Worm (Caenorhabditis elegans) whole organism, L4 larva: Measurements from ENCODE around the gene T27A8.7.

Source experiments
- D1046.2 ChIP-seq: fragments of 200-800 bp; sonication (Bioruptor generic); IDR thresholded peaks from 2 replicates; pipeline ENCODE4 v1.3.6; 2022; ENCODE audit warnings: missing genetic modification characterization, missing compliant biosample characterization
- aha-1 ChIP-seq: fragments of 150-350 bp; peaks from one replicate; lab custom pipeline; 2014; ENCODE audit warnings: missing biosample characterization, missing genetic modification characterization
- arid-1 ChIP-seq: fragments of 200-800 bp; sonication (Bioruptor generic); conservative IDR thresholded peaks from 2 replicates; pipeline ENCODE4 v1.3.6; 2022; ENCODE audit warnings: missing genetic modification reagents, missing genetic modification characterization, missing compliant biosample characterization
- ceh-32 ChIP-seq: sonication (generic microtip); optimal IDR thresholded peaks from 2 replicates; lab custom pipeline; 2016; ENCODE audit warnings: mild to moderate bottlenecking, missing genetic modification characterization, missing compliant biosample characterization; ENCODE audit not compliant: poor library complexity
- ceh-62 ChIP-seq: sonication (generic microtip); optimal IDR thresholded peaks from 2 replicates; lab custom pipeline; 2017; ENCODE audit warnings: missing biosample characterization, missing genetic modification characterization
- cey-2 ChIP-seq: sonication (generic microtip); optimal IDR thresholded peaks from 3 replicates; lab custom pipeline; 2017; ENCODE audit warnings: missing genetic modification characterization, mild to moderate bottlenecking, missing compliant biosample characterization, antibody characterized with exemption, borderline replicate concordance; ENCODE audit not compliant: insufficient read depth
- daf-12 ChIP-seq: fragments of 150-350 bp; optimal IDR thresholded peaks from 2 replicates; lab custom pipeline; 2014; ENCODE audit warnings: missing biosample characterization, missing genetic modification reagents, missing genetic modification characterization
- daf-16 ChIP-seq, 3 experiments: sonication (generic microtip); optimal IDR thresholded peaks; 2 replicates each; lab custom pipeline; 2016 to 2017; ENCODE audit warnings: missing genetic modification characterization in 3 of 3, missing genetic modification reagents in 3 of 3, mild to moderate bottlenecking in 2 of 3, missing compliant biosample characterization in 2 of 3, missing biosample characterization in 1 of 3, moderate library complexity in 1 of 3
- daf-19 ChIP-seq: fragments of 200-800 bp; sonication (Bioruptor generic); conservative IDR thresholded peaks from 2 replicates; pipeline ENCODE4 v1.3.6; 2022; ENCODE audit warnings: missing genetic modification characterization, missing compliant biosample characterization
- daf-8 ChIP-seq: fragments of 200-800 bp; sonication (Bioruptor generic); IDR thresholded peaks from 2 replicates; pipeline ENCODE4 v1.3.6; 2022; ENCODE audit warnings: missing genetic modification characterization, missing compliant biosample characterization
- dmd-9 ChIP-seq: fragments of 200-800 bp; sonication (Bioruptor generic); IDR thresholded peaks from 2 replicates; pipeline ENCODE4 v1.3.6; 2022; ENCODE audit warnings: missing genetic modification reagents, missing genetic modification characterization, missing compliant biosample characterization
- dve-1 ChIP-seq: sonication (generic microtip); optimal IDR thresholded peaks from 2 replicates; lab custom pipeline; 2017; ENCODE audit warnings: antibody characterized with exemption, mild to moderate bottlenecking, missing genetic modification characterization, missing compliant biosample characterization; ENCODE audit not compliant: insufficient read depth
- egl-27 ChIP-seq: sonication (generic microtip); optimal IDR thresholded peaks from 3 replicates; lab custom pipeline; 2017; ENCODE audit warnings: missing biosample characterization, missing genetic modification reagents, missing genetic modification characterization
- egl-43 ChIP-seq: fragments of 200-800 bp; sonication (Bioruptor generic); IDR thresholded peaks from 2 replicates; pipeline ENCODE4 v1.3.6; 2022; ENCODE audit warnings: missing genetic modification reagents, missing genetic modification characterization, missing compliant biosample characterization
- fos-1 ChIP-seq: fragments of 150-350 bp; optimal IDR thresholded peaks from 2 replicates; lab custom pipeline; 2014; ENCODE audit warnings: missing biosample characterization, missing genetic modification characterization
- hif-1 ChIP-seq, 2 experiments: sonication (generic microtip); optimal IDR thresholded peaks; 2 replicates each; lab custom pipeline; 2016 to 2017; ENCODE audit warnings: missing compliant biosample characterization in 2 of 2, missing genetic modification characterization in 2 of 2, missing genetic modification reagents in 2 of 2, missing genotype in 2 of 2, mild to moderate bottlenecking in 1 of 2
- hlh-11 ChIP-seq: fragments of 200-800 bp; sonication (Bioruptor generic); optimal IDR thresholded peaks from 2 replicates; lab custom pipeline; 2018; ENCODE audit warnings: mild to moderate bottlenecking, missing genetic modification characterization, missing compliant biosample characterization
- hlh-30 ChIP-seq: sonication (generic microtip); optimal IDR thresholded peaks from 2 replicates; lab custom pipeline; 2017; ENCODE audit warnings: antibody characterized with exemption, mild to moderate bottlenecking, missing genetic modification characterization, missing compliant biosample characterization; ENCODE audit not compliant: insufficient read depth
- hmg-1.1 ChIP-seq: fragments of 200-800 bp; sonication (Bioruptor generic); IDR thresholded peaks from 2 replicates; pipeline ENCODE4 v1.3.6; 2022; ENCODE audit warnings: missing genetic modification reagents, missing genetic modification characterization, missing compliant biosample characterization
- lin-29 ChIP-seq: fragments of 200-800 bp; sonication (Bioruptor generic); IDR thresholded peaks from 2 replicates; pipeline ENCODE4 v1.3.6; 2022; ENCODE audit warnings: missing genetic modification reagents, missing genetic modification characterization, missing compliant biosample characterization
- lir-3 ChIP-seq: sonication (generic microtip); optimal IDR thresholded peaks from 2 replicates; lab custom pipeline; 2016; ENCODE audit warnings: mild to moderate bottlenecking, missing genetic modification characterization, missing compliant biosample characterization
- lsy-2 ChIP-seq, 2 experiments: fragments of 150-350 bp in 1 of 2; sonication (generic microtip) in 1 of 2; optimal IDR thresholded peaks; 2 replicates each; lab custom pipeline; 2014 to 2017; ENCODE audit warnings: missing biosample characterization in 2 of 2, missing genetic modification characterization in 2 of 2
- madf-9 ChIP-seq: fragments of 200-800 bp; sonication (Bioruptor generic); conservative IDR thresholded peaks from 2 replicates; pipeline ENCODE4 v1.3.6; 2022; ENCODE audit warnings: missing genetic modification reagents, missing genetic modification characterization, missing compliant biosample characterization
- mep-1 ChIP-seq: fragments of 150-350 bp; sonication (generic microtip); optimal IDR thresholded peaks from 3 replicates; lab custom pipeline; 2014; ENCODE audit warnings: missing biosample characterization, missing genetic modification characterization
- mes-2 ChIP-seq: sonication (generic microtip); optimal IDR thresholded peaks from 2 replicates; lab custom pipeline; 2016; ENCODE audit warnings: missing genotype, mild to moderate bottlenecking, missing genetic modification characterization, missing compliant biosample characterization; ENCODE audit not compliant: poor library complexity, severe bottlenecking
- nhr-10 ChIP-seq: fragments of 150-350 bp; optimal IDR thresholded peaks from 2 replicates; lab custom pipeline; 2014; ENCODE audit warnings: missing biosample characterization, missing genetic modification characterization
- nhr-111 ChIP-seq: fragments of 200-800 bp; sonication (Bioruptor generic); optimal IDR thresholded peaks from 2 replicates; lab custom pipeline; 2018; ENCODE audit warnings: mild to moderate bottlenecking, missing genetic modification characterization, missing compliant biosample characterization
- nhr-237 ChIP-seq: sonication (generic microtip); optimal IDR thresholded peaks from 2 replicates; lab custom pipeline; 2017; ENCODE audit warnings: missing biosample characterization, missing genetic modification characterization
- nhr-25 ChIP-seq: sonication (generic microtip); optimal IDR thresholded peaks from 2 replicates; lab custom pipeline; 2017; ENCODE audit warnings: missing genetic modification characterization, mild to moderate bottlenecking, missing compliant biosample characterization, antibody characterized with exemption, moderate library complexity, borderline replicate concordance; ENCODE audit not compliant: insufficient read depth
- nhr-28 ChIP-seq: fragments of 150-350 bp; optimal IDR thresholded peaks from 2 replicates; lab custom pipeline; 2014; ENCODE audit warnings: missing biosample characterization, missing genetic modification characterization
- nhr-48 ChIP-seq: sonication (generic microtip); optimal IDR thresholded peaks from 2 replicates; lab custom pipeline; 2016; ENCODE audit warnings: mild to moderate bottlenecking, missing genetic modification characterization, missing compliant biosample characterization
- nhr-6 ChIP-seq: fragments of 150-350 bp; optimal IDR thresholded peaks from 2 replicates; lab custom pipeline; 2014; ENCODE audit warnings: missing biosample characterization, missing genetic modification characterization
- nhr-76 ChIP-seq: fragments of 150-350 bp; optimal IDR thresholded peaks from 2 replicates; lab custom pipeline; 2014; ENCODE audit warnings: missing biosample characterization, missing genetic modification characterization
- nhr-77 ChIP-seq: fragments of 150-350 bp; optimal IDR thresholded peaks from 2 replicates; lab custom pipeline; 2014; ENCODE audit warnings: missing biosample characterization, missing genetic modification characterization
- pqm-1 ChIP-seq: sonication (generic microtip); optimal IDR thresholded peaks from 2 replicates; lab custom pipeline; 2017; ENCODE audit warnings: missing biosample characterization, missing genetic modification characterization
- rbr-2 ChIP-seq: sonication (generic microtip); optimal IDR thresholded peaks from 2 replicates; lab custom pipeline; 2016; ENCODE audit warnings: missing genotype, missing genetic modification characterization, missing compliant biosample characterization
- set-16 ChIP-seq: fragments of 200-800 bp; sonication (Bioruptor generic); IDR thresholded peaks from 2 replicates; pipeline ENCODE4 v1.3.6; 2022; ENCODE audit warnings: missing genetic modification reagents, missing genetic modification characterization, missing compliant biosample characterization
- skn-1 ChIP-seq: fragments of 150-350 bp; optimal IDR thresholded peaks from 2 replicates; lab custom pipeline; 2014; ENCODE audit warnings: missing biosample characterization, missing genetic modification characterization
- snpc-1.2 ChIP-seq: fragments of 200-800 bp; sonication (Bioruptor generic); IDR thresholded peaks from 2 replicates; pipeline ENCODE4 v1.3.6; 2022; ENCODE audit warnings: missing genetic modification reagents, missing genetic modification characterization, missing compliant biosample characterization
- unc-130 ChIP-seq: sonication (generic microtip); optimal IDR thresholded peaks from 2 replicates; lab custom pipeline; 2016; ENCODE audit warnings: missing genetic modification reagents, missing genetic modification characterization, missing compliant biosample characterization
- unc-39 ChIP-seq: sonication (generic microtip); optimal IDR thresholded peaks from 2 replicates; lab custom pipeline; 2017; ENCODE audit warnings: missing biosample characterization, missing genetic modification characterization
- unc-62 ChIP-seq, 3 experiments: fragments of 150-350 bp in 1 of 3; sonication (generic microtip); optimal IDR thresholded peaks in 2 of 3; peaks in 1 of 3; 1 replicate in 1 of 3; 2 replicates in 2 of 3; lab custom pipeline; 2014 to 2017; ENCODE audit warnings: missing biosample characterization in 3 of 3, missing genetic modification characterization in 3 of 3, missing genetic modification reagents in 3 of 3, missing genotype in 1 of 3
- vab-7 ChIP-seq: fragments of 200-800 bp; sonication (Bioruptor generic); IDR thresholded peaks from 2 replicates; pipeline ENCODE4 v1.3.6; 2022; ENCODE audit warnings: missing genetic modification reagents, missing genetic modification characterization, missing compliant biosample characterization
- zfp-3 ChIP-seq: fragments of 200-800 bp; sonication (Bioruptor generic); conservative IDR thresholded peaks from 2 replicates; pipeline ENCODE4 v1.3.6; 2022; ENCODE audit warnings: missing genetic modification reagents, missing genetic modification characterization, missing compliant biosample characterization
- ztf-7 ChIP-seq: fragments of 150-350 bp; optimal IDR thresholded peaks from 2 replicates; lab custom pipeline; 2014; ENCODE audit warnings: missing biosample characterization, missing genetic modification characterization

T27A8.7 gene

ce11 chrX:16046379-16046778, 9.0 kb upstream of the T27A8.7 start:
- no peak for TF ChIP-seq daf-8 (GFP tag; lab: Robert Waterston, UW)
- TF ChIP-seq aha-1 (tag; lab: Kevin White, UChicago): peak; percentile 98
- peak in 1 of 2 experiments; percentile 85 for TF ChIP-seq unc-62 (GFP tag; optimal IDR thresholded peaks at IDR 0.05 in 1 of 2; lab: Kevin White, UChicago)
- no peak for TF ChIP-seq unc-62 (tag; optimal IDR thresholded peaks at IDR 0.05; lab: Kevin White, UChicago)

- TF ChIP-seq mes-2 (tag; lab: Kevin White, UChicago): no peak
- no peak for TF ChIP-seq hif-1 (tag; optimal IDR thresholded peaks at IDR 0.05; lab: Kevin White, UChicago)
- no peak for TF ChIP-seq D1046.2 (GFP tag; lab: Robert Waterston, UW)
- TF ChIP-seq nhr-76 (tag; lab: Kevin White, UChicago): no peak
- TF ChIP-seq lsy-2 (tag; optimal IDR thresholded peaks at IDR 0.05; lab: Kevin White, UChicago): no peak
Observed at ce11 chrX:16049573-16049972, 5.8 kb upstream of the T27A8.7 start, which contains the start of gene cpd-2. cpd-2 (plus strand) TSS chrX:16049873.

- peak; percentile 89 for TF ChIP-seq fos-1 (tag; lab: Kevin White, UChicago)
- peak; percentile 87 for TF ChIP-seq arid-1
- peak; percentile 98 for TF ChIP-seq aha-1 (tag; lab: Kevin White, UChicago)
- TF ChIP-seq ztf-7 (tag; lab: Kevin White, UChicago): peak; percentile 92
- TF ChIP-seq lsy-2 (tag; optimal IDR thresholded peaks at IDR 0.05; lab: Kevin White, UChicago): peak; percentile 93 to 96
- TF ChIP-seq snpc-1.2: peak; percentile 67
- TF ChIP-seq hlh-30 (tag; lab: Kevin White, UChicago): peak; percentile 93
- TF ChIP-seq nhr-25 (tag; lab: Kevin White, UChicago): peak; percentile 92
- peak; percentile 97 for TF ChIP-seq zfp-3 (GFP tag; lab: Robert Waterston, UW)
- TF ChIP-seq pqm-1 (tag; lab: Kevin White, UChicago): peak; percentile 44
- peak; percentile 99 for TF ChIP-seq nhr-77 (tag; lab: Kevin White, UChicago)
- TF ChIP-seq daf-16 (GFP tag; optimal IDR thresholded peaks at IDR 0.05; lab: Kevin White, UChicago): peak; percentile 94 to 99
- TF ChIP-seq daf-16 (tag; optimal IDR thresholded peaks at IDR 0.05; lab: Kevin White, UChicago): peak; percentile 87
- TF ChIP-seq lir-3 (tag; lab: Kevin White, UChicago): peak; percentile 94
- peak; percentile 96 for TF ChIP-seq hlh-11
- TF ChIP-seq nhr-48: peak; percentile 96
- peak; percentile 99 for TF ChIP-seq dve-1
- TF ChIP-seq rbr-2 (tag; lab: Kevin White, UChicago): peak; percentile 99
- TF ChIP-seq hif-1 (tag; optimal IDR thresholded peaks at IDR 0.05; lab: Kevin White, UChicago): peak; percentile 74 to 87
- peak; percentile 7 for TF ChIP-seq daf-12 (tag; lab: Kevin White, UChicago)
- TF ChIP-seq mep-1: peak; percentile 99
- peak; percentile 93 for TF ChIP-seq nhr-237 (tag; lab: Kevin White, UChicago)
- 0 out of 2 replicates have a peak, but pooled peaks have one; percentile 70 for TF ChIP-seq dmd-9 (GFP tag; lab: Robert Waterston, UW)
- peak; percentile 37 for TF ChIP-seq ceh-62 (tag; lab: Kevin White, UChicago)
- TF ChIP-seq ceh-32: peak; percentile 86
- no peak for TF ChIP-seq set-16
- TF ChIP-seq unc-39 (tag; lab: Kevin White, UChicago): no peak
- TF ChIP-seq nhr-6: peak; percentile 96
- peak; percentile 99 for TF ChIP-seq egl-43 (GFP tag; lab: Robert Waterston, UW)
- TF ChIP-seq vab-7: peak; percentile 94
- peak; percentile 97 for TF ChIP-seq lin-29 (GFP tag; lab: Robert Waterston, UW)
- peak; percentile 98 for TF ChIP-seq daf-19 (GFP tag; lab: Robert Waterston, UW)
- TF ChIP-seq nhr-28 (tag; lab: Kevin White, UChicago): peak; percentile 85
- peak; percentile 99 for TF ChIP-seq nhr-10
- no peak for TF ChIP-seq egl-27
- no peak for TF ChIP-seq nhr-111 (GFP tag; lab: Kevin White, UChicago)
- peak; percentile 40 for TF ChIP-seq cey-2 (tag; lab: Kevin White, UChicago)
- TF ChIP-seq hmg-1.1 (GFP tag; lab: Robert Waterston, UW): peak; percentile 100
- TF ChIP-seq unc-130 (GFP tag; lab: Kevin White, UChicago): peak; percentile 2
- peak; percentile 94 for TF ChIP-seq madf-9
- no peak for TF ChIP-seq skn-1 (tag; lab: Kevin White, UChicago)
Observed at ce11 chrX:16056404-16056803, 1.1 kb downstream of the T27A8.7 start.
